Fruit fly (Drosophila melanogaster): ENCODE results near the gene ChT.

DNA sequence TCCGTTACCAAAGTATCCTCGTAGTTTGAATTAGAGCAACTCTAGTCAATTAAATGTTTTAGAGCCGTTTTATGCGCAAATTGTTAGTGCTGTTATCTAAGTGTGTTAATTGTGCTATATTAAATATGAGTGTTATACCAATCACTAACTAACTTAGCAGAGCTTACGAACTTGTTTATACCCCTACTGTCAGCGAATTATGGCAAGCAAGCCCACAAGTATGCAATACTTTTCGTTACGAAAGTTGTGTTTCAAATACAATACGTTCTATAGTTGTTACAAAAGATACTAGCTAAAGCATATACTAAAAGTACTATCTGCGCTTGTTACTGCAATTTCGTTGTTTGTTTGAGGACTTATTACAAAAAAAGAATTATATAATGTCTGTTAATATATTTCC, 50.8 kb downstream of the ChT start:
- no peak for TF ChIP-seq Dll (optimal IDR thresholded peaks at IDR 0.05)
- no peak for TF ChIP-seq EcR (GFP tag; optimal IDR thresholded peaks at IDR 0.05)
- TF ChIP-seq psq (optimal IDR thresholded peaks at IDR 0.05) = no peak

Data from whole organism.